Worm (Caenorhabditis elegans) whole organism, L3 larva: ENCODE data around the gene fbxa-27.

Experiments
- R02D3.7 ChIP-seq: fragments of 150-350 bp; optimal IDR thresholded peaks from 2 replicates; lab custom pipeline; 2014; ENCODE audit warnings: missing biosample characterization, missing genetic modification characterization
- ZK546.5 ChIP-seq: sonication (generic microtip); optimal IDR thresholded peaks from 2 replicates; lab custom pipeline; 2017; ENCODE audit warnings: missing biosample characterization, missing genetic modification characterization
- egl-27 ChIP-seq: sonication (generic microtip); optimal IDR thresholded peaks from 4 replicates; lab custom pipeline; 2017; ENCODE audit warnings: missing biosample characterization, missing genetic modification reagents, missing genetic modification characterization
- elt-1 ChIP-seq: fragments of 150-350 bp; optimal IDR thresholded peaks from 2 replicates; lab custom pipeline; 2014; ENCODE audit warnings: missing biosample characterization, missing genetic modification characterization
- elt-2 ChIP-seq: sonication (generic microtip); optimal IDR thresholded peaks from 2 replicates; lab custom pipeline; 2016; ENCODE audit warnings: missing genetic modification reagents, mild to moderate bottlenecking, missing genetic modification characterization, missing compliant biosample characterization
- elt-3 ChIP-seq, 3 experiments: fragments of 150-350 bp in 1 of 3; sonication (generic microtip) in 2 of 3; optimal IDR thresholded peaks; 2 replicates in 2 of 3; 4 replicates in 1 of 3; lab custom pipeline; 2014 to 2017; ENCODE audit warnings: missing biosample characterization in 3 of 3, missing genetic modification characterization in 3 of 3
- eor-1 ChIP-seq, 2 experiments: fragments of 150-350 bp; optimal IDR thresholded peaks; 2 replicates each; lab custom pipeline; 2014 to 2018; ENCODE audit warnings: missing biosample characterization in 2 of 2, missing genetic modification characterization in 2 of 2
- fkh-10 ChIP-seq: sonication (generic microtip); optimal IDR thresholded peaks from 2 replicates; lab custom pipeline; 2017; ENCODE audit warnings: missing biosample characterization, missing genetic modification reagents, missing genetic modification characterization
- hmg-11 ChIP-seq: sonication (generic microtip); optimal IDR thresholded peaks from 2 replicates; lab custom pipeline; 2016; ENCODE audit warnings: missing genetic modification characterization, missing compliant biosample characterization
- jun-1 ChIP-seq: fragments of 150-350 bp; optimal IDR thresholded peaks from 2 replicates; lab custom pipeline; 2014; ENCODE audit warnings: missing biosample characterization, missing genetic modification reagents, missing genetic modification characterization
- lin-15B ChIP-seq: fragments of 150-350 bp; optimal IDR thresholded peaks from 2 replicates; lab custom pipeline; 2014; ENCODE audit warnings: missing biosample characterization, missing genetic modification characterization
- lin-39 ChIP-seq: fragments of 150-350 bp; optimal IDR thresholded peaks from 2 replicates; lab custom pipeline; 2018; ENCODE audit warnings: missing biosample characterization, missing genetic modification reagents, missing genetic modification characterization
- mdl-1 ChIP-seq: fragments of 150-350 bp; optimal IDR thresholded peaks from 2 replicates; lab custom pipeline; 2014; ENCODE audit warnings: missing biosample characterization, missing genetic modification characterization
- nhr-11 ChIP-seq: fragments of 150-350 bp; optimal IDR thresholded peaks from 2 replicates; lab custom pipeline; 2014; ENCODE audit warnings: missing biosample characterization, missing genetic modification characterization
- nhr-12 ChIP-seq: fragments of 150-350 bp; optimal IDR thresholded peaks from 2 replicates; lab custom pipeline; 2014; ENCODE audit warnings: missing biosample characterization, missing genetic modification characterization
- nhr-237 ChIP-seq: fragments of 150-350 bp; optimal IDR thresholded peaks from 2 replicates; lab custom pipeline; 2014; ENCODE audit warnings: missing biosample characterization, missing genetic modification characterization
- nhr-25 ChIP-seq: sonication (generic microtip); optimal IDR thresholded peaks from 2 replicates; lab custom pipeline; 2017; ENCODE audit warnings: missing biosample characterization, missing genetic modification characterization
- nhr-28 ChIP-seq: fragments of 150-350 bp; optimal IDR thresholded peaks from 2 replicates; lab custom pipeline; 2014; ENCODE audit warnings: missing biosample characterization, missing genetic modification characterization
- nhr-43 ChIP-seq: sonication (generic microtip); optimal IDR thresholded peaks from 2 replicates; lab custom pipeline; 2016; ENCODE audit warnings: mild to moderate bottlenecking, missing genetic modification characterization, missing compliant biosample characterization; ENCODE audit not compliant: poor library complexity, severe bottlenecking
- nhr-76 ChIP-seq: fragments of 150-350 bp; sonication (generic microtip); optimal IDR thresholded peaks from 5 replicates; lab custom pipeline; 2014; ENCODE audit warnings: missing biosample characterization, missing genetic modification characterization
- pha-4 ChIP-seq: fragments of 150-350 bp; optimal IDR thresholded peaks from 2 replicates; lab custom pipeline; 2014; ENCODE audit warnings: missing biosample characterization, missing genetic modification reagents, missing genetic modification characterization
- pqm-1 ChIP-seq: fragments of 150-350 bp; optimal IDR thresholded peaks from 2 replicates; lab custom pipeline; 2017; ENCODE audit warnings: missing biosample characterization, missing genetic modification characterization, inconsistent platforms
- sea-2 ChIP-seq: fragments of 150-350 bp; sonication (generic microtip); optimal IDR thresholded peaks from 4 replicates; lab custom pipeline; 2014; ENCODE audit warnings: missing biosample characterization, missing genetic modification reagents, missing genetic modification characterization
- skn-1 ChIP-seq: fragments of 150-350 bp; optimal IDR thresholded peaks from 2 replicates; lab custom pipeline; 2014; ENCODE audit warnings: missing biosample characterization, missing genetic modification characterization
- snpc-4 ChIP-seq: fragments of 150-350 bp; optimal IDR thresholded peaks from 2 replicates; lab custom pipeline; 2014; ENCODE audit warnings: missing biosample characterization, missing genetic modification characterization
- unc-39 ChIP-seq: sonication (generic microtip); optimal IDR thresholded peaks from 4 replicates; lab custom pipeline; 2017; ENCODE audit warnings: missing biosample characterization, missing genetic modification characterization
- unc-62 ChIP-seq: fragments of 150-350 bp; sonication (generic microtip); optimal IDR thresholded peaks from 4 replicates; lab custom pipeline; 2014; ENCODE audit warnings: missing biosample characterization, missing genetic modification reagents, missing genetic modification characterization
- zag-1 ChIP-seq: fragments of 150-350 bp; optimal IDR thresholded peaks from 2 replicates; lab custom pipeline; 2014; ENCODE audit warnings: missing biosample characterization, missing genetic modification characterization
- ztf-11 ChIP-seq: fragments of 150-350 bp; optimal IDR thresholded peaks from 2 replicates; lab custom pipeline; 2014; ENCODE audit warnings: missing biosample characterization, missing genetic modification characterization
- ztf-4 ChIP-seq: fragments of 150-350 bp; optimal IDR thresholded peaks from 2 replicates; lab custom pipeline; 2014; ENCODE audit warnings: missing biosample characterization, missing genetic modification characterization

Gene fbxa-27

ce11 chrIII:1323555-1323954 is 19.2 kb upstream of the fbxa-27 start:
- TF ChIP-seq nhr-237 (tag; lab: Kevin White, UChicago) (no peak), nhr-43 (tag; lab: Kevin White, UChicago) (no peak), unc-62 (GFP tag; lab: Kevin White, UChicago) (no peak), elt-2 (tag; lab: Kevin White, UChicago) (peak; percentile 94), ztf-11 (tag; lab: Kevin White, UChicago) (no peak), pqm-1 (tag; lab: Kevin White, UChicago) (peak; percentile 81)

ce11 chrIII:1324513-1324912 is 18.3 kb upstream of the fbxa-27 start, which contains the start of gene fbxa-14:
fbxa-14 (minus strand) TSS chrIII:1324613.
- TF ChIP-seq nhr-28 (tag; lab: Kevin White, UChicago) (no peak), lin-39 (tag; lab: Kevin White, UChicago) (no peak), nhr-237 (tag; lab: Kevin White, UChicago) (no peak), elt-2 (tag; lab: Kevin White, UChicago) (no peak)

- TF ChIP-seq unc-39 (tag; lab: Kevin White, UChicago) = no peak
- no peak for TF ChIP-seq ZK546.5 (tag; lab: Kevin White, UChicago)
- TF ChIP-seq fkh-10 = no peak
- no peak for TF ChIP-seq unc-62 (GFP tag; lab: Kevin White, UChicago)
- no peak for TF ChIP-seq skn-1 (tag; lab: Kevin White, UChicago)
- no peak for TF ChIP-seq pqm-1 (tag; lab: Kevin White, UChicago)
- TF ChIP-seq zag-1 (tag; lab: Kevin White, UChicago) = no peak
- no peak for TF ChIP-seq egl-27 (tag; lab: Kevin White, UChicago)
- no peak for TF ChIP-seq nhr-76
- no peak for TF ChIP-seq ztf-4 (tag; lab: Kevin White, UChicago)
- no peak for TF ChIP-seq nhr-237 (tag; lab: Kevin White, UChicago)
- no peak for TF ChIP-seq pha-4 (tag; lab: Kevin White, UChicago)
- no peak for TF ChIP-seq lin-15B (tag; lab: Kevin White, UChicago)
Measured at ce11 chrIII:1326490-1326889, 16.3 kb upstream of the fbxa-27 start, which contains the start of gene Y82E9BL.18. Y82E9BL.18 (plus strand) TSS chrIII:1326790.

- peak; percentile 68 for TF ChIP-seq elt-2 (tag; lab: Kevin White, UChicago)
- no peak for TF ChIP-seq elt-1
- TF ChIP-seq, all 47 proteins: peak for 1
Measured at ce11 chrIII:1331894-1332293, 10.9 kb upstream of the fbxa-27 start, which contains the start of gene Y82E9BL.19. Y82E9BL.19 (plus strand) TSS chrIII:1332016.

- no peak for TF ChIP-seq egl-27 (tag; lab: Kevin White, UChicago)
- no peak for TF ChIP-seq sea-2
- TF ChIP-seq snpc-4 = no peak
- no peak for TF ChIP-seq jun-1 (tag; lab: Kevin White, UChicago)
- TF ChIP-seq lin-39 (tag; lab: Kevin White, UChicago) = no peak
- TF ChIP-seq, all 47 proteins: peak for 0
Measured at ce11 chrIII:1340240-1340639, 2.5 kb upstream of the fbxa-27 start, which contains the start of gene fbxa-5. fbxa-5 (minus strand) TSS chrIII:1340340.

- TF ChIP-seq pha-4 (tag; lab: Kevin White, UChicago) = peak; percentile 20
- TF ChIP-seq nhr-76 = no peak
- TF ChIP-seq elt-2 (tag; lab: Kevin White, UChicago) = peak; percentile 67
- TF ChIP-seq elt-1 = no peak
Measured at ce11 chrIII:1342488-1342887, 281 bp upstream of the fbxa-27 start, which contains the start of gene fbxa-26. fbxa-26 (minus strand) TSS chrIII:1342522.

- TF ChIP-seq R02D3.7 (tag; lab: Kevin White, UChicago) (no peak), fkh-10 (no peak), nhr-25 (tag; lab: Kevin White, UChicago) (no peak), nhr-11 (tag; lab: Kevin White, UChicago) (no peak), sea-2 (no peak), elt-2 (tag; lab: Kevin White, UChicago) (no peak), eor-1 (tag; optimal IDR thresholded peaks at IDR 0.05; lab: Kevin White, UChicago) (no peak), nhr-43 (tag; lab: Kevin White, UChicago) (no peak), pqm-1 (tag; lab: Kevin White, UChicago) (no peak), nhr-12 (tag; lab: Kevin White, UChicago) (no peak), elt-3 (tag; optimal IDR thresholded peaks at IDR 0.05; lab: Kevin White, UChicago) (no peak), hmg-11 (tag; lab: Kevin White, UChicago) (no peak), unc-62 (GFP tag; lab: Kevin White, UChicago) (no peak), ztf-4 (tag; lab: Kevin White, UChicago) (no peak), mdl-1 (tag; lab: Kevin White, UChicago) (no peak)
- TF ChIP-seq, all 47 proteins: peak for 0
Measured at ce11 chrIII:1345694-1346093, 2.9 kb downstream of the fbxa-27 start, which contains the start of gene Y82E9BL.6. Y82E9BL.6 (minus strand) TSS chrIII:1345794.
